Fruit fly (Drosophila melanogaster) whole organism, embryonic: ENCODE data around the gene CG33927.

Experiments
- B-H1 ChIP-seq: fragments of 200-800 bp; sonication (Bioruptor generic); IDR thresholded peaks from 3 replicates; pipeline ENCODE4 v1.3.6; 2022; ENCODE audit warnings: missing biosample characterization, missing genetic modification characterization
- CG10654 ChIP-seq: fragments of 200-800 bp; sonication (Bioruptor generic); optimal IDR thresholded peaks from 2 replicates; lab custom pipeline; 2016; ENCODE audit warnings: missing biosample characterization, missing genetic modification characterization
- CG11560 ChIP-seq: fragments of 200-800 bp; sonication (Bioruptor generic); IDR thresholded peaks from 3 replicates; pipeline ENCODE4 v1.3.6; 2022; ENCODE audit warnings: missing biosample characterization, missing genetic modification characterization
- CG12071 ChIP-seq: fragments of 200-800 bp; sonication (Bioruptor generic); optimal IDR thresholded peaks from 3 replicates; lab custom pipeline; 2018; ENCODE audit warnings: missing biosample characterization, mild to moderate bottlenecking, missing genetic modification characterization
- CG12104 ChIP-seq: fragments of 200-800 bp; sonication (Bioruptor generic); optimal IDR thresholded peaks from 3 replicates; lab custom pipeline; 2016; ENCODE audit warnings: missing biosample characterization, missing genetic modification characterization
- CG12659 ChIP-seq: fragments of 200-800 bp; sonication (Bioruptor generic); optimal IDR thresholded peaks from 3 replicates; lab custom pipeline; 2017; ENCODE audit warnings: mild to moderate bottlenecking, missing biosample characterization, missing genetic modification reagents, missing genetic modification characterization
- CG12744 ChIP-seq: fragments of 200-800 bp; sonication (Bioruptor generic); optimal IDR thresholded peaks from 2 replicates; lab custom pipeline; 2016; ENCODE audit warnings: missing biosample characterization, missing genetic modification characterization
- CG13123 ChIP-seq: fragments of 200-800 bp; sonication (Bioruptor generic); optimal IDR thresholded peaks from 2 replicates; lab custom pipeline; 2016; ENCODE audit warnings: missing biosample characterization, missing genetic modification characterization
- CG14860 ChIP-seq: fragments of 200-800 bp; sonication (Bioruptor generic); IDR thresholded peaks from 3 replicates; pipeline ENCODE4 v1.3.6; 2022; ENCODE audit warnings: missing biosample characterization, missing genetic modification characterization; ENCODE audit not compliant: partially characterized antibody
- CG14965 ChIP-seq: fragments of 200-800 bp; sonication (Bioruptor generic); optimal IDR thresholded peaks from 2 replicates; lab custom pipeline; 2016; ENCODE audit warnings: missing biosample characterization, missing genetic modification characterization, borderline replicate concordance
- CG15696 ChIP-seq: fragments of 200-800 bp; sonication (Bioruptor generic); optimal IDR thresholded peaks from 2 replicates; lab custom pipeline; 2019; ENCODE audit warnings: missing biosample characterization, mild to moderate bottlenecking, missing genetic modification characterization, moderate library complexity
- CG1603 ChIP-seq: fragments of 200-800 bp; sonication (Bioruptor generic); optimal IDR thresholded peaks from 2 replicates; lab custom pipeline; 2019; ENCODE audit warnings: missing biosample characterization, mild to moderate bottlenecking, missing genetic modification characterization, moderate library complexity
- CG18619 ChIP-seq: fragments of 200-800 bp; sonication (Bioruptor generic); optimal IDR thresholded peaks from 3 replicates; lab custom pipeline; 2017; ENCODE audit warnings: missing biosample characterization, mild to moderate bottlenecking, missing genetic modification characterization
- CG3407 ChIP-seq: fragments of 200-800 bp; sonication (Bioruptor generic); optimal IDR thresholded peaks from 2 replicates; lab custom pipeline; 2018; ENCODE audit warnings: missing biosample characterization, mild to moderate bottlenecking, missing genetic modification characterization
- CG3726 ChIP-seq: fragments of 200-800 bp; sonication (Bioruptor generic); IDR thresholded peaks from 3 replicates; pipeline ENCODE4, ENCODE4 v1.3.6; 2022; ENCODE audit warnings: missing biosample characterization, missing genetic modification characterization
- CG5245 ChIP-seq: fragments of 200-800 bp; sonication (Bioruptor generic); optimal IDR thresholded peaks from 3 replicates; lab custom pipeline; 2016; ENCODE audit warnings: missing biosample characterization, missing genetic modification characterization
- CG7839 ChIP-seq: fragments of 200-800 bp; sonication (Bioruptor generic); optimal IDR thresholded peaks from 3 replicates; lab custom pipeline; 2018; ENCODE audit warnings: missing biosample characterization, mild to moderate bottlenecking, missing genetic modification characterization, moderate library complexity
- CG8281 ChIP-seq: fragments of 200-800 bp; sonication (Bioruptor generic); optimal IDR thresholded peaks from 2 replicates; lab custom pipeline; 2018; ENCODE audit warnings: missing biosample characterization, mild to moderate bottlenecking, missing genetic modification characterization, moderate library complexity
- CG8478 ChIP-seq: fragments of >200 bp; optimal IDR thresholded peaks from 2 replicates; lab custom pipeline; 2018
- Dip3 ChIP-seq: fragments of 200-800 bp; sonication (Bioruptor generic); optimal IDR thresholded peaks from 3 replicates; lab custom pipeline; 2016; ENCODE audit warnings: missing biosample characterization, missing genetic modification characterization
- Ets65A ChIP-seq: fragments of 200-800 bp; sonication (Bioruptor generic); peaks from one replicate; lab custom pipeline; 2016; ENCODE audit warnings: missing biosample characterization, missing genetic modification characterization
- H15 ChIP-seq: fragments of 200-800 bp; sonication (Bioruptor generic); IDR thresholded peaks from 3 replicates; pipeline ENCODE4 v1.3.6; 2022; ENCODE audit warnings: missing biosample characterization, missing genetic modification characterization
- Myb ChIP-seq: fragments of 200-800 bp; sonication (Bioruptor generic); optimal IDR thresholded peaks from 2 replicates; lab custom pipeline; 2016; ENCODE audit warnings: missing biosample characterization, missing genetic modification characterization
- NFAT ChIP-seq: fragments of 200-800 bp; sonication (Bioruptor generic); IDR thresholded peaks from 2 replicates; pipeline ENCODE4 v1.3.6; 2022; ENCODE audit warnings: missing biosample characterization, missing genetic modification characterization
- Nf-YB ChIP-seq: fragments of 200-800 bp; sonication (Bioruptor generic); optimal IDR thresholded peaks from 3 replicates; lab custom pipeline; 2019; ENCODE audit warnings: missing biosample characterization, mild to moderate bottlenecking, missing genetic modification characterization, moderate library complexity
- NfI ChIP-seq: fragments of 200-800 bp; sonication (Bioruptor generic); optimal IDR thresholded peaks from 3 replicates; lab custom pipeline; 2018; ENCODE audit warnings: missing biosample characterization, mild to moderate bottlenecking, missing genetic modification characterization, moderate library complexity
- Oli ChIP-seq: fragments of 200-800 bp; sonication (Bioruptor generic); optimal IDR thresholded peaks from 2 replicates; lab custom pipeline; 2018; ENCODE audit warnings: missing biosample characterization, mild to moderate bottlenecking, missing genetic modification characterization, moderate library complexity
- TFAM ChIP-seq: fragments of 200-800 bp; sonication (Bioruptor generic); optimal IDR thresholded peaks from 2 replicates; lab custom pipeline; 2017; ENCODE audit warnings: missing biosample characterization, missing genetic modification characterization, inconsistent platforms
- Xbp1 ChIP-seq: fragments of 200-800 bp; sonication (Bioruptor generic); optimal IDR thresholded peaks from 3 replicates; lab custom pipeline; 2016; ENCODE audit warnings: missing biosample characterization, mild to moderate bottlenecking, missing genetic modification characterization
- caup ChIP-seq: fragments of 200-800 bp; sonication (Bioruptor generic); optimal IDR thresholded peaks from 3 replicates; lab custom pipeline; 2017; ENCODE audit warnings: missing biosample characterization, mild to moderate bottlenecking, missing genetic modification characterization, moderate library complexity; ENCODE audit not compliant: severe bottlenecking
- chif ChIP-seq, 2 experiments: fragments of 200-800 bp; sonication (Bioruptor generic); optimal IDR thresholded peaks; 3 replicates each; lab custom pipeline; 2016; ENCODE audit warnings: missing biosample characterization in 2 of 2, missing genetic modification characterization in 2 of 2
- dati ChIP-seq: fragments of 200-800 bp; sonication (Bioruptor generic); IDR thresholded peaks from 2 replicates; pipeline ENCODE4 v1.3.6; 2022; ENCODE audit warnings: missing biosample characterization, missing genetic modification characterization
- dpn ChIP-seq, 2 experiments: fragments of 200-800 bp; sonication (Bioruptor generic); optimal IDR thresholded peaks; 3 replicates each; lab custom pipeline; 2016; ENCODE audit warnings: missing biosample characterization in 2 of 2, missing genetic modification characterization in 2 of 2
- emc ChIP-seq: fragments of 200-800 bp; sonication (Bioruptor generic); optimal IDR thresholded peaks from 2 replicates; lab custom pipeline; 2016; ENCODE audit warnings: missing biosample characterization, missing genetic modification characterization
- ftz-f1 ChIP-seq: fragments of 200-800 bp; sonication (Bioruptor generic); optimal IDR thresholded peaks from 2 replicates; lab custom pipeline; 2016; ENCODE audit warnings: missing biosample characterization, missing genetic modification characterization
- gce ChIP-seq: fragments of 200-800 bp; sonication (Bioruptor generic); IDR thresholded peaks from 3 replicates; pipeline ENCODE4 v1.3.6; 2022; ENCODE audit warnings: missing biosample characterization, missing genetic modification characterization
- grau ChIP-seq: fragments of 200-800 bp; optimal IDR thresholded peaks from 3 replicates; lab custom pipeline; 2019; ENCODE audit warnings: missing biosample characterization, mild to moderate bottlenecking, missing genetic modification characterization, moderate library complexity
- grn ChIP-seq: fragments of 200-800 bp; sonication (Bioruptor generic); optimal IDR thresholded peaks from 3 replicates; lab custom pipeline; 2017; ENCODE audit warnings: missing biosample characterization, missing genetic modification characterization
- insv ChIP-seq, 2 experiments: fragments of 200-800 bp; sonication (Bioruptor generic); optimal IDR thresholded peaks; 3 replicates each; lab custom pipeline; 2016 to 2018; ENCODE audit warnings: missing biosample characterization in 2 of 2, missing genetic modification characterization in 2 of 2
- nau ChIP-seq: fragments of 200-800 bp; sonication (Bioruptor generic); optimal IDR thresholded peaks from 3 replicates; lab custom pipeline; 2017; ENCODE audit warnings: missing biosample characterization, mild to moderate bottlenecking, missing genetic modification characterization, missing genetic modification reagents
- nom ChIP-seq: fragments of 200-800 bp; sonication (Bioruptor generic); optimal IDR thresholded peaks from 2 replicates; lab custom pipeline; 2017; ENCODE audit warnings: missing biosample characterization, missing genetic modification characterization, mild to moderate bottlenecking, moderate library complexity, missing genetic modification reagents
- p53 ChIP-seq: fragments of 200-800 bp; sonication (Bioruptor generic); optimal IDR thresholded peaks from 2 replicates; lab custom pipeline; 2016; ENCODE audit warnings: missing biosample characterization, missing genetic modification characterization
- pho ChIP-seq: fragments of 200-800 bp; sonication (Bioruptor generic); optimal IDR thresholded peaks from 2 replicates; lab custom pipeline; 2016; ENCODE audit warnings: missing biosample characterization, missing genetic modification characterization
- pita ChIP-seq: fragments of 200-800 bp; sonication (Bioruptor generic); optimal IDR thresholded peaks from 2 replicates; lab custom pipeline; 2017; ENCODE audit warnings: missing biosample characterization, mild to moderate bottlenecking, missing genetic modification characterization
- row ChIP-seq: fragments of 200-800 bp; sonication (Bioruptor generic); IDR thresholded peaks from 3 replicates; pipeline ENCODE4 v1.3.6; 2022; ENCODE audit warnings: missing biosample characterization, missing genetic modification characterization
- shn ChIP-seq: fragments of 200-800 bp; sonication (Bioruptor generic); optimal IDR thresholded peaks from 3 replicates; lab custom pipeline; 2016; ENCODE audit warnings: missing biosample characterization, missing genetic modification characterization
- sug ChIP-seq: fragments of 200-800 bp; optimal IDR thresholded peaks from 2 replicates; lab custom pipeline; 2019; ENCODE audit warnings: missing biosample characterization, mild to moderate bottlenecking, missing genetic modification characterization, moderate library complexity
- tio ChIP-seq: fragments of 200-800 bp; sonication (Bioruptor generic); optimal IDR thresholded peaks from 2 replicates; lab custom pipeline; 2017; ENCODE audit warnings: missing biosample characterization, missing genetic modification characterization, inconsistent platforms
- vvl ChIP-seq: fragments of 200-800 bp; sonication (Bioruptor generic); IDR thresholded peaks from 2 replicates; pipeline ENCODE4 v1.3.6; 2022; ENCODE audit warnings: missing biosample characterization, missing genetic modification characterization
- wor ChIP-seq: fragments of 200-800 bp; sonication (Bioruptor generic); IDR thresholded peaks from 2 replicates; pipeline ENCODE4 v1.3.6; 2022; ENCODE audit warnings: missing biosample characterization, missing genetic modification characterization
- zf30C ChIP-seq: fragments of 200-800 bp; sonication (Bioruptor generic); optimal IDR thresholded peaks from 3 replicates; lab custom pipeline; 2018; ENCODE audit warnings: missing biosample characterization, mild to moderate bottlenecking, missing genetic modification characterization

CG33927 gene

DNA sequence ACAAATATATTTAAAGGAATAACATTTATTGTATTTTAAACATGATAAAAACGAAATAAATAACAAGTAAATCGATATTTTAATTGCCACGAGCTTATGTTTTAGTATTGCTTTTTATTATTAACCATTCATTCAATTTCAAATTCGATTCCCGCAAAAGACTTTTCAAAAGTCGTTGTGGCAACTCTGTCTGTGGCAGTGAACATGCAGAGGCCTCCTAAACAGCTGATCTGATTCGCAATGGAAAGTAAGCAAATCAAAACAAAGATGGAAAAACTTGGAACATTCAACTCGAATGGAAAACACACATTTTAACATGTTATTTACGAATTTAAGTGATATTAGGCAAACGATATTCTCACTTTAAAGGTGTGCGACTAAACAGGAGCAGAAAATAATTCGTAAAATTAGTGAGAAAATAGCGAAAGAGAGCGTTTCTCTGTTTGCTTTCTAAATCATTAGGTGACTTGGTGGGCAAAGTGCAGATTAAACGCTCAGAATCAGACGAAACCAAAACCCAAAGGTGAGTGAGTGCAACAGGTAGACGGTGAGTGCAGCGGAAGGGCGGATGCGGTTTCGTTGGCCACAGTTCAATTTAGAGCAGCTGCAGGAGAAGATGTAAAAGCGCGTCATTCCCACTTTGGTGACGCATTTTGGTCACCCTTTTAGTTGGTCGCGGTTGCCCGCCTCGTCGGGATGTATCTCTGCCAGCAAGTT lies 35.7 kb downstream of the CG33927 start, which contains the start of gene spartin (continued):
- TF ChIP-seq NfI: peak; percentile 25
- TF ChIP-seq ftz-f1 (GFP tag; lab: Kevin White, UChicago): no peak
- no peak; the same call in 2 of the 3 replicates for TF ChIP-seq row (GFP tag; lab: Robert Waterston, UW)
- no peak for TF ChIP-seq CG12104 (GFP tag; lab: Kevin White, UChicago)
- TF ChIP-seq pita (GFP tag; lab: Kevin White, UChicago): no peak
- TF ChIP-seq B-H1 (GFP tag; lab: Robert Waterston, UW): no peak
- TF ChIP-seq CG14860 (GFP tag; lab: Robert Waterston, UW): no peak
- TF ChIP-seq Ets65A (GFP tag; lab: Kevin White, UChicago): no peak
- TF ChIP-seq nom (GFP tag; lab: Kevin White, UChicago): peak; percentile 26
- TF ChIP-seq chif (GFP tag; optimal IDR thresholded peaks at IDR 0.05; lab: Kevin White, UChicago): peak in 1 of 2 experiments; percentile 16
- TF ChIP-seq shn (GFP tag; lab: Kevin White, UChicago): no peak
- TF ChIP-seq CG1603 (tag; lab: Kevin White, UChicago): peak; percentile 59
- no peak for TF ChIP-seq Nf-YB
- no peak for TF ChIP-seq CG13123 (GFP tag; lab: Kevin White, UChicago)
- peak; percentile 59 for TF ChIP-seq Myb (GFP tag; lab: Kevin White, UChicago)
- no peak for TF ChIP-seq CG8281 (tag; lab: Kevin White, UChicago)
- peak in 1 of 2 experiments; percentile 19 for TF ChIP-seq dpn (GFP tag; optimal IDR thresholded peaks at IDR 0.05; lab: Kevin White, UChicago)
- TF ChIP-seq CG12744 (GFP tag; lab: Kevin White, UChicago): no peak
- TF ChIP-seq dati (GFP tag; lab: Robert Waterston, UW): no peak
- peak; percentile 45 for TF ChIP-seq Xbp1 (GFP tag; lab: Kevin White, UChicago)
- TF ChIP-seq insv (GFP tag; optimal IDR thresholded peaks at IDR 0.05; lab: Kevin White, UChicago): no peak
- no peak for TF ChIP-seq CG18619 (GFP tag; lab: Kevin White, UChicago)
- no peak for TF ChIP-seq gce (GFP tag; lab: Robert Waterston, UW)
- no peak for TF ChIP-seq Dip3 (GFP tag; lab: Kevin White, UChicago)
- TF ChIP-seq sug (tag; lab: Kevin White, UChicago): peak; percentile 17
- peak; percentile 3 for TF ChIP-seq CG10654 (GFP tag; lab: Kevin White, UChicago)
- TF ChIP-seq grau: peak; percentile 23
- 0 out of 2 replicates have a peak, but pooled peaks have one; percentile 4 for TF ChIP-seq NFAT
- TF ChIP-seq zf30C (GFP tag; lab: Kevin White, UChicago): no peak
- no peak for TF ChIP-seq grn (GFP tag; lab: Kevin White, UChicago)
- TF ChIP-seq CG3407 (GFP tag; lab: Kevin White, UChicago): no peak
- TF ChIP-seq CG3726 (GFP tag; lab: Robert Waterston, UW): no peak
- no peak for TF ChIP-seq TFAM
- TF ChIP-seq caup: no peak
- no peak for TF ChIP-seq H15
- TF ChIP-seq CG12659 (GFP tag; lab: Kevin White, UChicago): peak; percentile 37
- TF ChIP-seq CG15696 (tag; lab: Kevin White, UChicago): no peak
- TF ChIP-seq pho: no peak
- TF ChIP-seq p53 (GFP tag; lab: Kevin White, UChicago): no peak
- no peak for TF ChIP-seq CG11560 (tag; lab: Robert Waterston, UW)
- TF ChIP-seq CG14965 (GFP tag; lab: Kevin White, UChicago): no peak
- TF ChIP-seq CG5245 (GFP tag; lab: Kevin White, UChicago): peak; percentile 11
- peak; percentile 58 for TF ChIP-seq vvl (GFP tag; lab: Robert Waterston, UW)
- TF ChIP-seq tio: no peak
- TF ChIP-seq emc (GFP tag; lab: Kevin White, UChicago): no peak
- no peak for TF ChIP-seq CG7839 (tag; lab: Kevin White, UChicago)
- no peak for TF ChIP-seq Oli (tag; lab: Kevin White, UChicago)
- TF ChIP-seq CG8478 (lab: Kevin White, UChicago): no peak
- no peak for TF ChIP-seq wor (GFP tag; lab: Robert Waterston, UW)
- TF ChIP-seq nau (GFP tag; lab: Kevin White, UChicago): no peak
- TF ChIP-seq CG12071 (GFP tag; lab: Kevin White, UChicago): no peak
